Worm (Caenorhabditis elegans): ENCODE results near the gene rdy-2.

ce11 chrV:13562748-13563147, 38.0 kb downstream of the rdy-2 start:
- TF ChIP-seq hnd-1 (tag; optimal IDR thresholded peaks at IDR 0.05) = no peak
- TF ChIP-seq ceh-36 (tag; optimal IDR thresholded peaks at IDR 0.05) = no peak
- TF ChIP-seq flt-1 (GFP tag; IDR thresholded peaks at IDR 0.05) = no peak
- TF ChIP-seq ama-1 (optimal IDR thresholded peaks at IDR 0.05) = no peak
- no peak for TF ChIP-seq sea-1 (GFP tag; conservative IDR thresholded peaks at IDR 0.05)
- TF ChIP-seq scrt-1 (GFP tag; IDR thresholded peaks at IDR 0.05) = no peak
- TF ChIP-seq tra-4 (tag; optimal IDR thresholded peaks at IDR 0.05) = no peak
- TF ChIP-seq B0310.2 (tag; optimal IDR thresholded peaks at IDR 0.05) = no peak
- no peak for TF ChIP-seq F13C5.2 (tag; optimal IDR thresholded peaks at IDR 0.05)
- no peak for TF ChIP-seq hmg-4 (GFP tag; optimal IDR thresholded peaks at IDR 0.05)
- no peak for TF ChIP-seq ceh-13 (GFP tag; optimal IDR thresholded peaks at IDR 0.05)
- TF ChIP-seq pes-1 (GFP tag; IDR thresholded peaks at IDR 0.05) = no peak

Data from whole organism, early embryonic.